Worm (Caenorhabditis elegans): ENCODE measurements around the gene F31E3.6.

The F31E3.6 gene

DNA sequence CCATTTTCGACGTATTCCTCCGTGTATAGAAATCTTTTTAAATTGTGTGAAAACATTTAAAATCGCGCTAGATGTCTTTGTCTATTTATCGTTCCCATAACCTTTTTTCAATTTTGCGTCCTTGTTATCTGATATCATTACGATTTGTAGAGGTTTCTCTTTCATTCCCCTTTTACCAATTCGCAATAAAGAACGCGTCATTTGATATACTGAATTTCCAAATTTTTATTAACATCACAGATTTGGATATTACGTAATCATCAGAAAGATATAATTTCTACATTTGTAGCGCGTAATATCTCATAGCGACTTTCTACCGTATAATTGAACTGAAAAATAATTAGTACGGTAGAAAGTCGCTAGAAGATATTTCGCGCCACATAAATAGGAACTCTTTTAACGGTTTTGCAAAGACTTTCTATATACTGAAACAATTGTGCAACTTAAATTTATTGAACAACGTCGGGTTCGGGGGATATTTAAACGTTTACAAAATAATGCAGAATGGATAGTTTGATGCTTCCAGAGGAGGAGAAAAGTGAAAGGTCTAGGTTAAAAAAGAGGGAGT, 23.1 kb upstream of the F31E3.6 start (continued):
- TF ChIP-seq F57C9.4 (tag; optimal IDR thresholded peaks at IDR 0.05), result no peak
- TF ChIP-seq nhr-179 (tag; optimal IDR thresholded peaks at IDR 0.05), result no peak
- TF ChIP-seq F10E7.11 (tag; optimal IDR thresholded peaks at IDR 0.05), result no peak
- no peak for TF ChIP-seq tbx-9 (tag; optimal IDR thresholded peaks at IDR 0.05; ENCODE audit: borderline replicate concordance)
- TF ChIP-seq mxl-1 (tag; optimal IDR thresholded peaks at IDR 0.05), result no peak
- TF ChIP-seq hrde-1 (tag; optimal IDR thresholded peaks at IDR 0.05; ENCODE audit: borderline replicate concordance), result peak; percentile 54
- TF ChIP-seq hsf-1 (GFP tag; IDR thresholded peaks at IDR 0.05), result peak; percentile 28; the same call in 1 of the 2 replicates
- peak; percentile 40 for TF ChIP-seq dpff-1 (tag; optimal IDR thresholded peaks at IDR 0.05)
- TF ChIP-seq F57A8.1 (GFP tag; optimal IDR thresholded peaks at IDR 0.05), result no peak
- peak; percentile 25 for TF ChIP-seq snpc-1.3 (tag; optimal IDR thresholded peaks at IDR 0.05; ENCODE audit: insufficient read depth)
- no peak for TF ChIP-seq C17E4.6 (GFP tag; IDR thresholded peaks at IDR 0.05)
- TF ChIP-seq dpl-1 (GFP tag; optimal IDR thresholded peaks at IDR 0.05), result peak; percentile 18
- no peak for TF ChIP-seq mel-28 (tag; optimal IDR thresholded peaks at IDR 0.05; ENCODE audit: borderline replicate concordance)
- TF ChIP-seq ama-1 (optimal IDR thresholded peaks at IDR 0.05), result no peak
- TF ChIP-seq ama-1 (GFP tag; optimal IDR thresholded peaks at IDR 0.05), result peak in 1 of 2 experiments; percentile 75
- no peak; the same call in none of the 2 replicates for TF ChIP-seq hmg-1.2 (GFP tag; IDR thresholded peaks at IDR 0.05)
- no peak for TF ChIP-seq akir-1 (GFP tag; optimal IDR thresholded peaks at IDR 0.05)
- no peak for TF ChIP-seq F37B4.10 (GFP tag; IDR thresholded peaks at IDR 0.05)
- no peak for TF ChIP-seq ztf-26 (tag; optimal IDR thresholded peaks at IDR 0.05)
- peak in 1 of 3 experiments; percentile 38 for TF ChIP-seq lin-35 (GFP tag; optimal IDR thresholded peaks at IDR 0.05)
- TF ChIP-seq ztf-22 (GFP tag; optimal IDR thresholded peaks at IDR 0.05), result no peak
- no peak for TF ChIP-seq die-1 (tag; optimal IDR thresholded peaks at IDR 0.05)
- no peak for TF ChIP-seq unc-130 (GFP tag; optimal IDR thresholded peaks at IDR 0.05)
- peak; percentile 11 for TF ChIP-seq xnd-1 (tag; optimal IDR thresholded peaks at IDR 0.05)
- no peak for TF ChIP-seq zim-3 (tag; optimal IDR thresholded peaks at IDR 0.05)
- no peak for TF ChIP-seq ztf-25 (GFP tag; IDR thresholded peaks at IDR 0.05)
- no peak for TF ChIP-seq atf-7 (tag; optimal IDR thresholded peaks at IDR 0.05)
- TF ChIP-seq cebp-1 (GFP tag; IDR thresholded peaks at IDR 0.05), result no peak
- TF ChIP-seq cebp-1 (tag; optimal IDR thresholded peaks at IDR 0.05), result no peak
- TF ChIP-seq F49E8.2 (tag; optimal IDR thresholded peaks at IDR 0.05; ENCODE audit: insufficient read depth), result peak; percentile 33
- TF ChIP-seq Y53G8AR.9 (GFP tag; conservative IDR thresholded peaks at IDR 0.05), result 0 out of 2 replicates have a peak, but pooled peaks have one; percentile 22
- no peak for TF ChIP-seq hlh-12 (tag; optimal IDR thresholded peaks at IDR 0.05)
- no peak for TF ChIP-seq bed-1 (GFP tag; IDR thresholded peaks at IDR 0.05)
- TF ChIP-seq lsl-1 (GFP tag; optimal IDR thresholded peaks at IDR 0.05), result peak; percentile 72
- no peak for TF ChIP-seq nfya-2 (GFP tag; IDR thresholded peaks at IDR 0.05)
- no peak for TF ChIP-seq aptf-3 (GFP tag; IDR thresholded peaks at IDR 0.05)
- TF ChIP-seq madf-3 (GFP tag; IDR thresholded peaks at IDR 0.05), result no peak
- TF ChIP-seq F22D6.2 (tag; optimal IDR thresholded peaks at IDR 0.05), result no peak
- no peak for TF ChIP-seq ceh-100 (GFP tag; IDR thresholded peaks at IDR 0.05)
- TF ChIP-seq egrh-3 (GFP tag; IDR thresholded peaks at IDR 0.05), result no peak
- TF ChIP-seq Y79H2A.3 (GFP tag; conservative IDR thresholded peaks at IDR 0.05), result peak; percentile 62; the same call in 1 of the 2 replicates
- TF ChIP-seq Y95B8A.8 (GFP tag; IDR thresholded peaks at IDR 0.05), result peak; percentile 12; the same call in 1 of the 2 replicates
- TF ChIP-seq ztf-28 (GFP tag; IDR thresholded peaks at IDR 0.05), result no peak
- TF ChIP-seq snpc-3.4 (tag; optimal IDR thresholded peaks at IDR 0.05), result peak; percentile 52
- TF ChIP-seq nhr-120 (GFP tag; IDR thresholded peaks at IDR 0.05), result no peak
- no peak for TF ChIP-seq let-607 (tag; optimal IDR thresholded peaks at IDR 0.05)
- TF ChIP-seq snpc-1.1 (tag; optimal IDR thresholded peaks at IDR 0.05; ENCODE audit: insufficient read depth), result no peak
- no peak for TF ChIP-seq ztf-6 (GFP tag; IDR thresholded peaks at IDR 0.05)

All from whole organism, young adult.